Worm (Caenorhabditis elegans): Measurements from ENCODE around the gene ZK131.11.
A peak's percentile ranks its signal among the peaks of the same experiment; 100 is the strongest.
"Not testable (repeated sequence)": the region's sequence is repeated elsewhere in the genome, so short reads cannot be mapped to it uniquely, and the experiment has no call there.

Gene ZK131.11

DNA sequence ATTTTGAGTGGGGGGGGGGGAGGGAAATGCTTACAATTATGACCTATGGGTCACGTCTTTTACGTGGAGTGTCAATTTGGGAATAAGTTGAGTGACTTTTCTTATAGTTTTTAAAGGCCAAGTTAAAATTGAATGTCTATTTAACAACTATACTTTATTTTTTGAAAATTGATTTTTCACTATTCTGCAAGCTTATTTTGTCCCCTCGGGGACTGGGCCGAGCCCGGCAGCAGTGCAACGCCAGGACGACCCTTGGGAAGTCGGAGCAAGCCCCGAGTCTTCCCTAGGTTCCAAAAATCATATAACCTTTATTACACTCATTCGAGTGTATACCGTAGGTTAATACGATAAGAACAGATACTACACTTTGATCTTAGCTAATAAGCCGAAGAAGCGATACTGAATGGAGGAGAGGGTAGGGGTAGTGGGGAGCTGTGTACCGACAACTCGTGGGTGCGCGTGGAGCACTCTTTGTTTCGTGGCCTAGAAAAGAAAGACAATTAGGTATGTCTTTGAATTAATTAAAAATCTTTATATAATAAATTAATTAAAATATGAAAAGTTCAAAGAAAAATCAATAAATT, 43.8 kb downstream of the ZK131.11 start, which contains the start of gene ins-37:
Gene ins-37 (minus strand): TSS at position 384 of the 584 bp plus-strand sequence.
- not testable (repeated sequence) for TF ChIP-seq blmp-1, mls-2, hlh-1 (tag; optimal IDR thresholded peaks at IDR 0.05)

ce11 chrII:13838403-13838802, 46.4 kb downstream of the ZK131.11 start:
- peak; percentile 53 for TF ChIP-seq zip-8 (tag; optimal IDR thresholded peaks at IDR 0.05)
- no peak for TF ChIP-seq elt-3 (tag; optimal IDR thresholded peaks at IDR 0.05)
- TF ChIP-seq mep-1 (tag; optimal IDR thresholded peaks at IDR 0.05), result no peak
- no peak for TF ChIP-seq nhr-2 (tag; optimal IDR thresholded peaks at IDR 0.05)
- TF ChIP-seq ceh-83 (GFP tag; optimal IDR thresholded peaks at IDR 0.05), result no peak
- no peak for TF ChIP-seq hlh-1 (tag; optimal IDR thresholded peaks at IDR 0.05)

ce11 chrII:13839454-13839853, 47.4 kb downstream of the ZK131.11 start:
- TF ChIP-seq cnd-1 (tag; optimal IDR thresholded peaks at IDR 0.05) (no peak), drap-1 (GFP tag; optimal IDR thresholded peaks at IDR 0.05) (no peak), unc-39 (tag; optimal IDR thresholded peaks at IDR 0.05) (no peak), pha-4 (tag; optimal IDR thresholded peaks at IDR 0.05) (no peak), unc-62 (GFP tag; optimal IDR thresholded peaks at IDR 0.05) (no peak)

ce11 chrII:13841106-13841854, 49.3 kb downstream of the ZK131.11 start, which contains the start of gene F08G2.7:
Gene F08G2.7, minus strand, starts transcription at chrII:13841156.
- no peak for TF ChIP-seq zip-8 (tag; optimal IDR thresholded peaks at IDR 0.05)
- peak; percentile 25 for TF ChIP-seq nhr-2 (tag; optimal IDR thresholded peaks at IDR 0.05)
- TF ChIP-seq flh-1 (GFP tag; optimal IDR thresholded peaks at IDR 0.05), result no peak
- no peak for TF ChIP-seq ham-2 (GFP tag; optimal IDR thresholded peaks at IDR 0.05)
- no peak for TF ChIP-seq nhr-12 (tag; optimal IDR thresholded peaks at IDR 0.05)
- peak; percentile 78 for TF ChIP-seq hlh-1 (tag; optimal IDR thresholded peaks at IDR 0.05)

DNA sequence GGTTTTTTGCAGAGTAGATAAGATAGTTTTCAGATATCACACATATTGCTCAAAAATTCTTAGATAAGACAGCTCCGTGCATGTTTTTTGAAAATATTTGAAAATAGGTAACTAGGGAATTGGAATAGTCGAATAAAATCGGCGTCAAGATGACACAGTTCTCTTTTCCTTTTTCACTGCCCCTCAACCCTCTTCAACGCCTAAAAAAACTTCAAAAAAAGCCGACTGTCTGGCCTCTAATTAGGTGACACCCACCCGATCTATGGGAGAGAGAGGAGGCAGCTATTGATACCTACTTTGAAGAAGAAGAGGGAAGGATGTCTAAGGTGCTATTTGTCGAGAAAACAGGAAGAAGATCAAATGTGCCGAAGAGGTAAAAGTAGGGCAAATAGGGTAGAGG, 50.3 kb downstream of the ZK131.11 start:
- TF ChIP-seq tbx-8 (GFP tag; optimal IDR thresholded peaks at IDR 0.05), result no peak
- no peak for TF ChIP-seq nhr-28 (tag; optimal IDR thresholded peaks at IDR 0.05)
- TF ChIP-seq hlh-1 (tag; optimal IDR thresholded peaks at IDR 0.05), result no peak
- TF ChIP-seq nhr-76 (tag; optimal IDR thresholded peaks at IDR 0.05), result no peak
- TF ChIP-seq unc-120 (tag; optimal IDR thresholded peaks at IDR 0.05; ENCODE audit: poor library complexity, severe bottlenecking), result no peak
- no peak for TF ChIP-seq ztf-11 (tag; optimal IDR thresholded peaks at IDR 0.05)
- TF ChIP-seq lsy-2 (tag; optimal IDR thresholded peaks at IDR 0.05), result no peak
- TF ChIP-seq snpc-4 (tag; optimal IDR thresholded peaks at IDR 0.05), result no peak
- TF ChIP-seq sptf-1 (tag; optimal IDR thresholded peaks at IDR 0.05), result no peak
- no peak for TF ChIP-seq ham-2 (GFP tag; optimal IDR thresholded peaks at IDR 0.05)
- TF ChIP-seq lin-13 (tag; optimal IDR thresholded peaks at IDR 0.05), result no peak
- TF ChIP-seq mls-2 (tag; optimal IDR thresholded peaks at IDR 0.05), result no peak

DNA sequence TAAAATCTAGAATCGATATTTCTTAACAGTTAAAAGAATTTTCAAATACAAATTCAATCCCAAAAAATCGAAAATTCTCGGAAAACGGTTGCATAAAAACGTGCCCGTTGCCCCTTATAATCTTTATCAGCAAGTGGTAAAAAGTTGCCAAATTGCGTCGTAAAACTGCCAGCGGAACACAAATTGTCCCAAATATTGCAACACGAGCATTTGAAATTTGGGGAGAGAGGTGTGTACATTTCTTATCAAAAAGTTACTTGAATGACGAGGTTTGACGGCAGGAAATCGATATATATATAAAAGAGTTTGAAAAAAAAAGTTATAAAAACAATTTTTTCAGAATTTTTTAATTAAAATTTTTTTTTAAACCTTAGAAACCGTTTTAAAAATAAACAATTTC, 54.0 kb downstream of the ZK131.11 start:
- no peak for TF ChIP-seq zip-8 (tag; optimal IDR thresholded peaks at IDR 0.05)
- no peak for TF ChIP-seq hlh-1 (tag; optimal IDR thresholded peaks at IDR 0.05)

ce11 chrII:13847366-13847765, 55.3 kb downstream of the ZK131.11 start:
- TF ChIP-seq ham-2 (GFP tag; optimal IDR thresholded peaks at IDR 0.05), result no peak
- TF ChIP-seq lin-32 (GFP tag; optimal IDR thresholded peaks at IDR 0.05), result no peak
- no peak for TF ChIP-seq lin-13 (tag; optimal IDR thresholded peaks at IDR 0.05)
- no peak for TF ChIP-seq sptf-1 (tag; optimal IDR thresholded peaks at IDR 0.05)
- TF ChIP-seq unc-120 (tag; optimal IDR thresholded peaks at IDR 0.05; ENCODE audit: poor library complexity, severe bottlenecking), result peak; percentile 15
- peak; percentile 20 for TF ChIP-seq hlh-1 (tag; optimal IDR thresholded peaks at IDR 0.05)
- TF ChIP-seq ztf-11 (tag; optimal IDR thresholded peaks at IDR 0.05), result no peak
- TF ChIP-seq nhr-2 (tag; optimal IDR thresholded peaks at IDR 0.05), result peak; percentile 7
- no peak for TF ChIP-seq elt-1 (tag; optimal IDR thresholded peaks at IDR 0.05; ENCODE audit: borderline replicate concordance, insufficient read depth)
- no peak for TF ChIP-seq ceh-43 (GFP tag; optimal IDR thresholded peaks at IDR 0.05)
- no peak for TF ChIP-seq nhr-76 (tag; optimal IDR thresholded peaks at IDR 0.05)
- TF ChIP-seq bed-3 (GFP tag; optimal IDR thresholded peaks at IDR 0.05), result no peak
- TF ChIP-seq unc-39 (tag; optimal IDR thresholded peaks at IDR 0.05), result no peak
- no peak for TF ChIP-seq mab-5 (tag; optimal IDR thresholded peaks at IDR 0.05)
- no peak for TF ChIP-seq ceh-39 (tag; optimal IDR thresholded peaks at IDR 0.05)
- TF ChIP-seq cnd-1 (tag; optimal IDR thresholded peaks at IDR 0.05), result peak; percentile 37
- TF ChIP-seq ces-1 (GFP tag; optimal IDR thresholded peaks at IDR 0.05), result no peak
- TF ChIP-seq lsy-2 (tag; optimal IDR thresholded peaks at IDR 0.05), result no peak
- no peak for TF ChIP-seq nhr-237 (tag; optimal IDR thresholded peaks at IDR 0.05)
- TF ChIP-seq tbx-8 (GFP tag; optimal IDR thresholded peaks at IDR 0.05), result no peak
- TF ChIP-seq ceh-83 (GFP tag; optimal IDR thresholded peaks at IDR 0.05), result no peak
- TF ChIP-seq mls-2 (tag; optimal IDR thresholded peaks at IDR 0.05), result no peak
- TF ChIP-seq elt-3 (tag; optimal IDR thresholded peaks at IDR 0.05), result no peak
- TF ChIP-seq drap-1 (GFP tag; optimal IDR thresholded peaks at IDR 0.05), result no peak
- no peak for TF ChIP-seq zip-8 (tag; optimal IDR thresholded peaks at IDR 0.05)
- no peak for TF ChIP-seq unc-62 (GFP tag; optimal IDR thresholded peaks at IDR 0.05)
